Worm (Caenorhabditis elegans) whole organism, young adult: ENCODE measurements around the gene T14B4.5.
A peak's percentile ranks its signal among the peaks of the same experiment; 100 is the strongest.

Experiments
- B0019.2 ChIP-seq: fragments of 200-800 bp; sonication (Bioruptor generic); conservative IDR thresholded peaks from 2 replicates; pipeline ENCODE4 v1.3.6; 2022; ENCODE audit warnings: missing genetic modification reagents, missing genetic modification characterization, missing compliant biosample characterization
- B0035.1 ChIP-seq: sonication (generic microtip); optimal IDR thresholded peaks from 2 replicates; lab custom pipeline; 2016; ENCODE audit warnings: missing genetic modification characterization, mild to moderate bottlenecking, missing compliant biosample characterization, missing genotype, missing genetic modification reagents
- B0336.3 ChIP-seq: fragments of 200-800 bp; sonication (Bioruptor generic); IDR thresholded peaks from 2 replicates; pipeline ENCODE4 v1.3.6; 2022; ENCODE audit warnings: missing genetic modification characterization, missing compliant biosample characterization
- F22D6.2 ChIP-seq: sonication (generic microtip); optimal IDR thresholded peaks from 2 replicates; lab custom pipeline; 2016; ENCODE audit warnings: mild to moderate bottlenecking, missing genetic modification characterization, missing compliant biosample characterization
- F39B2.1 ChIP-seq: fragments of 200-800 bp; sonication (Bioruptor generic); IDR thresholded peaks from 2 replicates; pipeline ENCODE4 v1.3.6; 2022; ENCODE audit warnings: missing genetic modification reagents, missing genetic modification characterization, missing compliant biosample characterization
- F49E8.2 ChIP-seq: sonication (generic microtip); optimal IDR thresholded peaks from 3 replicates; lab custom pipeline; 2017; ENCODE audit warnings: missing genetic modification characterization, mild to moderate bottlenecking, missing compliant biosample characterization, antibody characterized with exemption, moderate library complexity; ENCODE audit not compliant: insufficient read depth
- F55B11.4 ChIP-seq: sonication (generic microtip); optimal IDR thresholded peaks from 2 replicates; lab custom pipeline; 2016; ENCODE audit warnings: missing compliant biosample characterization, missing genetic modification characterization, borderline replicate concordance; ENCODE audit not compliant: insufficient read depth
- T07F8.4 ChIP-seq: sonication (generic microtip); optimal IDR thresholded peaks from 2 replicates; lab custom pipeline; 2016; ENCODE audit warnings: mild to moderate bottlenecking, missing genetic modification characterization, moderate library complexity, missing compliant biosample characterization
- Y56A3A.18 ChIP-seq: fragments of 200-800 bp; sonication (Bioruptor generic); IDR thresholded peaks from 2 replicates; pipeline ENCODE4 v1.3.6; 2022; ENCODE audit warnings: missing genetic modification reagents, missing genetic modification characterization, missing compliant biosample characterization
- atf-7 ChIP-seq: sonication (generic microtip); optimal IDR thresholded peaks from 2 replicates; lab custom pipeline; 2017; ENCODE audit warnings: mild to moderate bottlenecking, missing genetic modification characterization, missing compliant biosample characterization
- attf-3 ChIP-seq: fragments of 200-800 bp; sonication (Bioruptor generic); conservative IDR thresholded peaks from 2 replicates; pipeline ENCODE4 v1.3.6; 2022; ENCODE audit warnings: missing genetic modification reagents, missing genetic modification characterization, missing compliant biosample characterization
- attf-5 ChIP-seq: fragments of 200-800 bp; sonication (Bioruptor generic); optimal IDR thresholded peaks from 2 replicates; lab custom pipeline; 2018; ENCODE audit warnings: mild to moderate bottlenecking, missing genetic modification characterization, missing compliant biosample characterization
- bed-1 ChIP-seq: fragments of 200-800 bp; sonication (Bioruptor generic); IDR thresholded peaks from 2 replicates; pipeline ENCODE4 v1.3.6; 2022; ENCODE audit warnings: missing genetic modification reagents, missing genetic modification characterization, missing compliant biosample characterization
- ceh-100 ChIP-seq: fragments of 200-800 bp; sonication (Bioruptor generic); IDR thresholded peaks from 2 replicates; pipeline ENCODE4 v1.3.6; 2022; ENCODE audit warnings: missing genetic modification reagents, missing genetic modification characterization, missing compliant biosample characterization
- ceh-27 ChIP-seq: fragments of 200-800 bp; sonication (Bioruptor generic); optimal IDR thresholded peaks from 2 replicates; lab custom pipeline; 2018; ENCODE audit warnings: mild to moderate bottlenecking, missing genetic modification characterization, moderate library complexity, missing compliant biosample characterization
- ceh-40 ChIP-seq: fragments of 200-800 bp; sonication (Bioruptor generic); IDR thresholded peaks from 2 replicates; pipeline ENCODE4 v1.3.6; 2022; ENCODE audit warnings: missing genetic modification characterization, missing compliant biosample characterization
- dox-1 ChIP-seq: fragments of 200-800 bp; sonication (Bioruptor generic); IDR thresholded peaks from 2 replicates; pipeline ENCODE4 v1.3.6; 2022; ENCODE audit warnings: missing genetic modification reagents, missing genetic modification characterization, missing compliant biosample characterization
- dpff-1 ChIP-seq: sonication (generic microtip); optimal IDR thresholded peaks from 2 replicates; lab custom pipeline; 2017; ENCODE audit warnings: mild to moderate bottlenecking, missing genetic modification characterization, missing compliant biosample characterization
- efl-1 ChIP-seq: fragments of 150-350 bp; optimal IDR thresholded peaks from 2 replicates; lab custom pipeline; 2014; ENCODE audit warnings: missing biosample characterization, missing genetic modification reagents, missing genetic modification characterization
- egrh-3 ChIP-seq: fragments of 200-800 bp; sonication (Bioruptor generic); IDR thresholded peaks from 2 replicates; pipeline ENCODE4 v1.3.6; 2022; ENCODE audit warnings: missing genetic modification reagents, missing genetic modification characterization, missing compliant biosample characterization
- fkh-3 ChIP-seq: sonication (generic microtip); optimal IDR thresholded peaks from 2 replicates; lab custom pipeline; 2016; ENCODE audit warnings: mild to moderate bottlenecking, missing genetic modification characterization, missing compliant biosample characterization
- him-1 ChIP-seq: sonication (generic microtip); optimal IDR thresholded peaks from 2 replicates; lab custom pipeline; 2016; ENCODE audit warnings: missing genotype, missing genetic modification reagents, missing genetic modification characterization, missing compliant biosample characterization
- lin-26 ChIP-seq: fragments of 200-800 bp; sonication (Bioruptor generic); IDR thresholded peaks from 2 replicates; pipeline ENCODE4 v1.3.6; 2022; ENCODE audit warnings: missing genetic modification reagents, missing genetic modification characterization, missing compliant biosample characterization
- lin-35 ChIP-seq, 3 experiments: fragments of 150-350 bp in 2 of 3; sonication (generic microtip) in 1 of 3; optimal IDR thresholded peaks; 2 replicates each; lab custom pipeline; 2014 to 2018; ENCODE audit warnings: missing biosample characterization in 3 of 3, missing genetic modification characterization in 3 of 3, missing genetic modification reagents in 3 of 3
- lin-40 ChIP-seq: sonication (generic microtip); optimal IDR thresholded peaks from 2 replicates; lab custom pipeline; 2016; ENCODE audit warnings: missing genetic modification characterization, mild to moderate bottlenecking, missing compliant biosample characterization, missing genotype, missing genetic modification reagents
- lsl-1 ChIP-seq: fragments of 200-800 bp; sonication (Bioruptor generic); optimal IDR thresholded peaks from 2 replicates; lab custom pipeline; 2018; ENCODE audit warnings: mild to moderate bottlenecking, missing genetic modification characterization, moderate library complexity, missing compliant biosample characterization
- mes-4 ChIP-seq: sonication (generic microtip); optimal IDR thresholded peaks from 2 replicates; lab custom pipeline; 2016; ENCODE audit warnings: missing genotype, missing genetic modification characterization, missing compliant biosample characterization
- mxl-1 ChIP-seq: sonication (generic microtip); optimal IDR thresholded peaks from 2 replicates; lab custom pipeline; 2016; ENCODE audit warnings: missing genetic modification characterization, missing compliant biosample characterization
- nfya-2 ChIP-seq: fragments of 200-800 bp; sonication (Bioruptor generic); IDR thresholded peaks from 2 replicates; pipeline ENCODE4 v1.3.6; 2022; ENCODE audit warnings: missing genetic modification reagents, missing genetic modification characterization, missing compliant biosample characterization
- nhr-27 ChIP-seq: fragments of 200-800 bp; sonication (Bioruptor generic); optimal IDR thresholded peaks from 2 replicates; lab custom pipeline; 2018; ENCODE audit warnings: mild to moderate bottlenecking, missing genetic modification characterization, moderate library complexity, missing compliant biosample characterization
- nhr-80 ChIP-seq: sonication (generic microtip); optimal IDR thresholded peaks from 2 replicates; lab custom pipeline; 2016; ENCODE audit warnings: missing genetic modification characterization, missing compliant biosample characterization
- rcor-1 ChIP-seq: fragments of 200-800 bp; sonication (Bioruptor generic); IDR thresholded peaks from 2 replicates; pipeline ENCODE4 v1.3.6; 2022; ENCODE audit warnings: missing genetic modification reagents, missing genetic modification characterization, missing compliant biosample characterization
- snpc-3.4 ChIP-seq: sonication (generic microtip); optimal IDR thresholded peaks from 2 replicates; lab custom pipeline; 2017; ENCODE audit warnings: missing genetic modification characterization, mild to moderate bottlenecking, missing compliant biosample characterization, antibody characterized with exemption, moderate library complexity, missing genotype, missing genetic modification reagents
- snpc-4 ChIP-seq, 5 experiments: fragments of 150-350 bp in 1 of 5; sonication (generic microtip) in 4 of 5; optimal IDR thresholded peaks; 2 replicates each; lab custom pipeline; 2014 to 2018; ENCODE audit warnings: missing genetic modification characterization in 5 of 5, missing biosample characterization in 3 of 5, antibody characterized with exemption in 2 of 5, mild to moderate bottlenecking in 2 of 5, missing compliant biosample characterization in 2 of 5, missing genotype in 2 of 5, moderate library complexity in 2 of 5, missing genetic modification reagents in 1 of 5
- somi-1 ChIP-seq: fragments of 200-800 bp; sonication (Bioruptor generic); optimal IDR thresholded peaks from 2 replicates; lab custom pipeline; 2018; ENCODE audit warnings: mild to moderate bottlenecking, missing genetic modification characterization, missing compliant biosample characterization
- tbx-9 ChIP-seq: sonication (generic microtip); optimal IDR thresholded peaks from 2 replicates; lab custom pipeline; 2016; ENCODE audit warnings: borderline replicate concordance, missing genetic modification characterization, inconsistent platforms, missing compliant biosample characterization
- tlf-1 ChIP-seq: fragments of 200-800 bp; sonication (Bioruptor generic); optimal IDR thresholded peaks from 2 replicates; lab custom pipeline; 2018; ENCODE audit warnings: mild to moderate bottlenecking, missing genetic modification characterization, missing compliant biosample characterization
- zfh-2 ChIP-seq: fragments of 200-800 bp; sonication (Bioruptor generic); conservative IDR thresholded peaks from 2 replicates; pipeline ENCODE4 v1.3.6; 2022; ENCODE audit warnings: missing genetic modification reagents, missing genetic modification characterization, missing compliant biosample characterization
- ztf-18 ChIP-seq: sonication (generic microtip); optimal IDR thresholded peaks from 2 replicates; lab custom pipeline; 2016; ENCODE audit warnings: missing genotype, mild to moderate bottlenecking, missing genetic modification characterization, missing compliant biosample characterization
- ztf-22 ChIP-seq: fragments of 200-800 bp; sonication (Bioruptor generic); optimal IDR thresholded peaks from 2 replicates; lab custom pipeline; 2018; ENCODE audit warnings: mild to moderate bottlenecking, missing genetic modification characterization, moderate library complexity, missing compliant biosample characterization
- ztf-26 ChIP-seq: sonication (generic microtip); optimal IDR thresholded peaks from 2 replicates; lab custom pipeline; 2017; ENCODE audit warnings: missing genetic modification characterization, missing compliant biosample characterization
- ztf-28 ChIP-seq: fragments of 200-800 bp; sonication (Bioruptor generic); IDR thresholded peaks from 2 replicates; pipeline ENCODE4 v1.3.6; 2022; ENCODE audit warnings: missing genetic modification reagents, missing genetic modification characterization, missing compliant biosample characterization

The T14B4.5 gene

ce11 chrII:6685964-6686363 lies 30.7 kb upstream of the T14B4.5 start:
- TF ChIP-seq egrh-3 (GFP tag; lab: Robert Waterston, UW) (peak; percentile 21; the same call in 1 of the 2 replicates), zfh-2 (peak; percentile 71), ztf-28 (no peak)

DNA sequence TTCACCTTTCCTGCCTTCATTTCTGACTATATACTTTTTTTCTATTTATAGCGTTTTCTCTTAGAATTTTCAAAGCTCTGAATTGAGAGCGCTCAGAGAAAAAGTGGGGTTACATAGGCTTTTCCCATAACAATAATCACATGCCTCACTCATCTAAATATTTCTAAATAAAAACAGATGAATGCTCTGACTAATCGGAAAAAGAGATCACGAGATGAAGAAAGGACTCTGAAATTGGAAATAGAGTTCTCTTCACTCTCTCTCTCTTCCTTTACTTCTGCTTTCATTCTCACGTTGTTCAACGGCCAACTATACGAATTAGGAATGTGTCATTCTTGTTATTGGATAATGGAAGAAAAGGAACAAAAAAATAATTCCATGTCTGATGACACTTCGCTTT lies 27.6 kb upstream of the T14B4.5 start:
- TF ChIP-seq atf-7 (tag; lab: Kevin White, UChicago) (no peak), dox-1 (GFP tag; lab: Robert Waterston, UW) (no peak), rcor-1 (GFP tag; lab: Robert Waterston, UW) (no peak), attf-5 (GFP tag; lab: Kevin White, UChicago) (no peak), F55B11.4 (tag; lab: Kevin White, UChicago) (no peak), efl-1 (GFP tag; lab: Kevin White, UChicago) (no peak), B0035.1 (tag; lab: Kevin White, UChicago) (no peak), F49E8.2 (tag; lab: Kevin White, UChicago) (no peak), dpff-1 (tag; lab: Kevin White, UChicago) (no peak)

ce11 chrII:6695388-6695787 lies 21.3 kb upstream of the T14B4.5 start, which contains the start of gene C18H9.5:
Gene C18H9.5, minus strand, starts transcription at chrII:6695566.
- TF ChIP-seq F22D6.2 (tag; lab: Kevin White, UChicago) (no peak), nfya-2 (no peak), tbx-9 (tag; lab: Kevin White, UChicago) (no peak), lsl-1 (no peak), ztf-18 (no peak), Y56A3A.18 (GFP tag; lab: Robert Waterston, UW) (no peak), bed-1 (GFP tag; lab: Robert Waterston, UW) (no peak), ceh-27 (GFP tag; lab: Kevin White, UChicago) (no peak), ceh-40 (no peak), atf-7 (tag; lab: Kevin White, UChicago) (no peak), snpc-3.4 (tag; lab: Kevin White, UChicago) (no peak), lin-26 (no peak), lin-35 (GFP tag; optimal IDR thresholded peaks at IDR 0.05; lab: Kevin White, UChicago) (no peak), somi-1 (GFP tag; lab: Kevin White, UChicago) (no peak), attf-3 (no peak), mxl-1 (tag; lab: Kevin White, UChicago) (no peak), nhr-27 (tag; lab: Kevin White, UChicago) (no peak), ztf-26 (tag; lab: Kevin White, UChicago) (no peak), B0336.3 (GFP tag; lab: Robert Waterston, UW) (no peak), him-1 (tag; lab: Kevin White, UChicago) (no peak)

- TF ChIP-seq F39B2.1 (GFP tag; lab: Robert Waterston, UW) (no peak), F55B11.4 (tag; lab: Kevin White, UChicago) (no peak), somi-1 (GFP tag; lab: Kevin White, UChicago) (no peak), F22D6.2 (tag; lab: Kevin White, UChicago) (no peak)
These were observed 17.9 kb upstream of the T14B4.5 start, which contains the start of gene C18H9.1 for ce11 chrII:6698784-6699183. Gene C18H9.1, plus strand, starts transcription at chrII:6699084.

DNA sequence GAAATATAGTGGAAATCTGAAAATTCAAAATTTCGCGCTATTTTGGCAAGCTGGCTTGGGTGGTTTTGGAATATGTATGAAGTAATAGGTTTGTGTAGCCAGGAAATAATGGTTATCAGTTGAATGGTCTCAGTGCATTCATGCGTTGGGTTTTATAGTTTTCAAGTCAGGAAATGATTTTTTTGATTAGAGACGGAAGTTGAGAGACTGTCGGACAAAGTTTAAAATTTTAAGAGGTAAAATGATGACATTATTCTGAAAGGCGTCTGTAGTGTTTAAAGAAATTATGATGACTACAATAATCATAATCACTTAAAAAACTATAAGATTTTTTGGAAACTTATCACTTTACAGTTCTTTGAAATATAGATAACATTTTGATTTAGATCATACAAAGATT lies 15.2 kb upstream of the T14B4.5 start, which contains the start of gene C18H9.6:
Gene C18H9.6, minus strand, starts transcription at position 129 of the 400 bp plus-strand sequence.
- TF ChIP-seq nfya-2, result no peak
- no peak for TF ChIP-seq mes-4 (tag; lab: Kevin White, UChicago)
- TF ChIP-seq ztf-22 (GFP tag; lab: Kevin White, UChicago), result peak; percentile 30
- no peak for TF ChIP-seq B0019.2 (GFP tag; lab: Robert Waterston, UW)
- TF ChIP-seq nhr-27 (tag; lab: Kevin White, UChicago), result no peak
- no peak for TF ChIP-seq fkh-3 (tag; lab: Kevin White, UChicago)
- peak; percentile 86 for TF ChIP-seq nhr-80 (tag; lab: Kevin White, UChicago)
- TF ChIP-seq tlf-1 (GFP tag; lab: Kevin White, UChicago), result no peak
- no peak for TF ChIP-seq ceh-100 (GFP tag; lab: Robert Waterston, UW)
- peak; percentile 30 for TF ChIP-seq atf-7 (tag; lab: Kevin White, UChicago)
- TF ChIP-seq lin-40 (tag; lab: Kevin White, UChicago), result no peak
- TF ChIP-seq T07F8.4 (tag; lab: Kevin White, UChicago), result no peak
- no peak for TF ChIP-seq snpc-4 (GFP tag; optimal IDR thresholded peaks at IDR 0.05; lab: Kevin White, UChicago)
- TF ChIP-seq snpc-4 (tag; optimal IDR thresholded peaks at IDR 0.05; lab: Kevin White, UChicago), result no peak
